Fruit fly (Drosophila melanogaster): ENCODE results near the gene CG42680.

- no peak for TF ChIP-seq sim (GFP tag; IDR thresholded peaks at IDR 0.05)
- no peak for TF ChIP-seq D19A (tag; optimal IDR thresholded peaks at IDR 0.05)
Observed at dm6 chr2L:14563626-14564025, 24.4 kb downstream of the CG42680 start, which contains the start of gene CG3473.
